Worm (Caenorhabditis elegans): ENCODE measurements around the gene Y39E4B.11.

The Y39E4B.11 gene

ce11 chrIII:13187773-13188172, 17.0 kb upstream of the Y39E4B.11 start (continued):
- TF ChIP-seq nhr-71 (tag; optimal IDR thresholded peaks at IDR 0.05) (peak; percentile 90), swsn-7 (tag; optimal IDR thresholded peaks at IDR 0.05) (peak; percentile 84), isw-1 (GFP tag; IDR thresholded peaks at IDR 0.05) (peak; percentile 51), elt-2 (tag; optimal IDR thresholded peaks at IDR 0.05) (peak; percentile 68), Y116A8C.19 (tag; optimal IDR thresholded peaks at IDR 0.05; ENCODE audit: borderline replicate concordance) (peak; percentile 92), ztf-4 (tag; optimal IDR thresholded peaks at IDR 0.05) (peak; percentile 27), nhr-20 (tag; optimal IDR thresholded peaks at IDR 0.05) (peak; percentile 79), mab-9 (GFP tag; IDR thresholded peaks at IDR 0.05) (peak; percentile 78), lin-35 (GFP tag; optimal IDR thresholded peaks at IDR 0.05) (peak; percentile 50 to 61), pax-3 (tag; optimal IDR thresholded peaks at IDR 0.05) (peak; percentile 91), grh-1 (GFP tag; IDR thresholded peaks at IDR 0.05) (peak; percentile 53; the same call in 1 of the 2 replicates), snu-23 (GFP tag; optimal IDR thresholded peaks at IDR 0.05) (peak; percentile 85), hlh-4 (tag; optimal IDR thresholded peaks at IDR 0.05) (peak; percentile 71), tbx-2 (tag; optimal IDR thresholded peaks at IDR 0.05) (peak; percentile 91), ztf-11 (tag; optimal IDR thresholded peaks at IDR 0.05) (peak in 1 of 2 experiments; percentile 98), C04F5.9 (tag; optimal IDR thresholded peaks at IDR 0.05) (peak; percentile 89), ceh-90 (tag; optimal IDR thresholded peaks at IDR 0.05) (peak; percentile 93)

- TF ChIP-seq Y116A8C.19 (tag; optimal IDR thresholded peaks at IDR 0.05; ENCODE audit: borderline replicate concordance), result no peak
- peak; percentile 47 for TF ChIP-seq nhr-85 (tag)
Measured at ce11 chrIII:13201079-13201478, 3.7 kb upstream of the Y39E4B.11 start.

ce11 chrIII:13201901-13202300, 2.9 kb upstream of the Y39E4B.11 start:
- no peak for TF ChIP-seq lir-3 (tag; optimal IDR thresholded peaks at IDR 0.05; ENCODE audit: poor library complexity)
- no peak for TF ChIP-seq mep-1 (tag; optimal IDR thresholded peaks at IDR 0.05)
- TF ChIP-seq sox-4 (tag; optimal IDR thresholded peaks at IDR 0.05), result no peak
- no peak for TF ChIP-seq aly-2 (tag; optimal IDR thresholded peaks at IDR 0.05)
- TF ChIP-seq nhr-77 (tag; optimal IDR thresholded peaks at IDR 0.05), result no peak
- no peak for TF ChIP-seq unc-62 (GFP tag; optimal IDR thresholded peaks at IDR 0.05)
- no peak for TF ChIP-seq egl-13 (tag; optimal IDR thresholded peaks at IDR 0.05)
- TF ChIP-seq isw-1 (GFP tag; IDR thresholded peaks at IDR 0.05), result no peak

ce11 chrIII:13208978-13209377, 4.2 kb downstream of the Y39E4B.11 start:
- TF ChIP-seq grh-1 (GFP tag; IDR thresholded peaks at IDR 0.05) (no peak), zag-1 (tag; optimal IDR thresholded peaks at IDR 0.05) (no peak), blmp-1 (tag; optimal IDR thresholded peaks at IDR 0.05) (no peak), snu-23 (GFP tag; optimal IDR thresholded peaks at IDR 0.05) (no peak), egl-13 (tag; optimal IDR thresholded peaks at IDR 0.05) (no peak), lin-13 (GFP tag; optimal IDR thresholded peaks at IDR 0.05) (no peak), egl-27 (tag; optimal IDR thresholded peaks at IDR 0.05) (no peak), sptf-1 (tag; optimal IDR thresholded peaks at IDR 0.05) (no peak), efl-3 (GFP tag; optimal IDR thresholded peaks at IDR 0.05) (no peak)

ce11 chrIII:13212366-13212765, 7.6 kb downstream of the Y39E4B.11 start, which contains the start of gene tsp-3:
Gene tsp-3, plus strand, starts transcription at chrIII:13212666.
- no peak for TF ChIP-seq ets-5 (GFP tag; IDR thresholded peaks at IDR 0.05)
- TF ChIP-seq ceh-90 (tag; optimal IDR thresholded peaks at IDR 0.05), result no peak
- TF ChIP-seq sox-4 (tag; optimal IDR thresholded peaks at IDR 0.05), result no peak
- no peak for TF ChIP-seq lir-3 (tag; optimal IDR thresholded peaks at IDR 0.05; ENCODE audit: poor library complexity)
- TF ChIP-seq dsc-1 (tag; optimal IDR thresholded peaks at IDR 0.05), result no peak
- TF ChIP-seq nhr-85 (tag), result no peak

- TF ChIP-seq unc-130 (tag; optimal IDR thresholded peaks at IDR 0.05), result no peak
- TF ChIP-seq snpc-4 (tag; optimal IDR thresholded peaks at IDR 0.05), result no peak
- TF ChIP-seq nhr-76 (tag; optimal IDR thresholded peaks at IDR 0.05), result no peak
- TF ChIP-seq pax-3 (tag; optimal IDR thresholded peaks at IDR 0.05), result no peak
- no peak for TF ChIP-seq nhr-71 (tag; optimal IDR thresholded peaks at IDR 0.05)
- TF ChIP-seq unc-30 (tag; optimal IDR thresholded peaks at IDR 0.05), result no peak
- no peak for TF ChIP-seq fkh-10 (GFP tag; optimal IDR thresholded peaks at IDR 0.05)
- TF ChIP-seq fos-1 (tag; optimal IDR thresholded peaks at IDR 0.05), result no peak
- no peak for TF ChIP-seq sptf-1 (tag; optimal IDR thresholded peaks at IDR 0.05)
- TF ChIP-seq ama-1 (optimal IDR thresholded peaks at IDR 0.05), result no peak
- TF ChIP-seq vab-15 (tag; optimal IDR thresholded peaks at IDR 0.05), result no peak
- no peak for TF ChIP-seq alr-1 (tag; optimal IDR thresholded peaks at IDR 0.05; ENCODE audit: borderline replicate concordance)
- no peak for TF ChIP-seq mab-9 (GFP tag; IDR thresholded peaks at IDR 0.05)
- no peak for TF ChIP-seq aly-2 (tag; optimal IDR thresholded peaks at IDR 0.05)
- no peak for TF ChIP-seq hlh-4 (tag; optimal IDR thresholded peaks at IDR 0.05)
- TF ChIP-seq nhr-90 (tag; optimal IDR thresholded peaks at IDR 0.05; ENCODE audit: poor library complexity), result no peak
- TF ChIP-seq fkh-4 (tag; optimal IDR thresholded peaks at IDR 0.05; ENCODE audit: borderline replicate concordance), result no peak
Measured at ce11 chrIII:13213111-13213510, 8.3 kb downstream of the Y39E4B.11 start.

Measured in whole organism, L1 larva.